Worm (Caenorhabditis elegans) whole organism, midembryonic: ENCODE data around the gene fox-1.

Experiments
- T22C8.4 ChIP-seq: fragments of 200-800 bp; sonication (Bioruptor generic); IDR thresholded peaks from 2 replicates; pipeline ENCODE4 v1.3.6; 2022; ENCODE audit warnings: missing genetic modification characterization, missing compliant biosample characterization
- cog-1 ChIP-seq: sonication (generic microtip); optimal IDR thresholded peaks from 2 replicates; lab custom pipeline; 2016; ENCODE audit warnings: missing genetic modification characterization, missing compliant biosample characterization
- flt-1 ChIP-seq: fragments of 200-800 bp; sonication (Bioruptor generic); IDR thresholded peaks from 2 replicates; pipeline ENCODE4 v1.3.6; 2022; ENCODE audit warnings: missing genetic modification characterization, missing compliant biosample characterization
- klf-2 ChIP-seq: fragments of 200-800 bp; sonication (Bioruptor generic); conservative IDR thresholded peaks from 2 replicates; pipeline ENCODE4 v1.3.6; 2022; ENCODE audit warnings: missing genetic modification reagents, missing genetic modification characterization, missing compliant biosample characterization
- med-1 ChIP-seq: sonication (generic microtip); optimal IDR thresholded peaks from 2 replicates; lab custom pipeline; 2017; ENCODE audit warnings: missing genetic modification characterization, mild to moderate bottlenecking, missing compliant biosample characterization, antibody characterized with exemption, missing genetic modification reagents; ENCODE audit not compliant: insufficient read depth
- tab-1 ChIP-seq: fragments of 200-800 bp; sonication (Bioruptor generic); IDR thresholded peaks from 2 replicates; pipeline ENCODE4 v1.3.6; 2022; ENCODE audit warnings: missing genetic modification characterization, missing compliant biosample characterization
- ztf-23 ChIP-seq: fragments of 200-800 bp; sonication (Bioruptor generic); IDR thresholded peaks from 2 replicates; pipeline ENCODE4 v1.3.6; 2022; ENCODE audit warnings: missing genetic modification reagents, missing genetic modification characterization, missing compliant biosample characterization
- ztf-29 ChIP-seq: fragments of 200-800 bp; sonication (Bioruptor generic); IDR thresholded peaks from 2 replicates; pipeline ENCODE4 v1.3.6; 2022; ENCODE audit warnings: missing genetic modification reagents, missing genetic modification characterization, missing compliant biosample characterization

- TF ChIP-seq flt-1 (no peak), klf-2 (no peak), cog-1 (no peak), med-1 (no peak), ztf-29 (no peak), tab-1 (no peak), T22C8.4 (GFP tag; lab: Robert Waterston, UW) (no peak), ztf-23 (GFP tag; lab: Robert Waterston, UW) (no peak)
Measured at ce11 chrX:2493586-2494175, 34.0 kb upstream of the fox-1 start.
